Fruit fly (Drosophila melanogaster): ENCODE data around the gene RpS5a.

Gene RpS5a

DNA sequence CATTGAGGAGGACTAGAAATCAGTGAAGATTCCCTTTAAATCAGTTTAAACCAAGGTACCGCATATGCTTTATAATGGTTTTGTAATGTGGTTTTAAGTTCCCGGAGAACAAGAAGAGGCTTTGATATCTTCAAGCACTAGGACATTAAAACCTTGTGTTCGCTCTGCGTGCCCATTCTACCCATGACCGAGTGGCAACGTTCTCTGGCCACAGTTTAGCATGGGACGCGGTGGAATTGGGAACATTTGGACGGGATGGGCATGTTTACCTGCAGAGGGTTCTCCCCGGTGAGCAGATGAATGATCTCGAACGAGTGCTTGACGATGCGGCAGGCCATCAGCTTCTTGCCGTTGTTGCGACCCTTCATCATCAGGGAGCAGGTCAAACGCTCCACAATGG is 1.5 kb downstream of the RpS5a start:
- TF ChIP-seq cic (GFP tag; optimal IDR thresholded peaks at IDR 0.05) (no peak), Mnt (GFP tag; optimal IDR thresholded peaks at IDR 0.05) (no peak), CG5204 (GFP tag; optimal IDR thresholded peaks at IDR 0.05) (no peak), CG14711 (tag; optimal IDR thresholded peaks at IDR 0.05) (no peak), Clk (GFP tag; optimal IDR thresholded peaks at IDR 0.05) (no peak), CG12768 (GFP tag; optimal IDR thresholded peaks at IDR 0.05) (no peak), toe (GFP tag; optimal IDR thresholded peaks at IDR 0.05) (no peak), Hr96 (GFP tag; optimal IDR thresholded peaks at IDR 0.05) (no peak), CG1620 (GFP tag; optimal IDR thresholded peaks at IDR 0.05) (no peak), CG33017 (tag; optimal IDR thresholded peaks at IDR 0.05) (no peak)

- TF ChIP-seq CG1620 (GFP tag; optimal IDR thresholded peaks at IDR 0.05) (peak; percentile 2), CG7101 (tag; optimal IDR thresholded peaks at IDR 0.05) (no peak), CG12768 (GFP tag; optimal IDR thresholded peaks at IDR 0.05) (no peak), CG14711 (tag; optimal IDR thresholded peaks at IDR 0.05) (peak; percentile 34), cnc (optimal IDR thresholded peaks at IDR 0.05) (no peak), Mnt (GFP tag; optimal IDR thresholded peaks at IDR 0.05) (peak; percentile 6), tj (GFP tag; optimal IDR thresholded peaks at IDR 0.05) (no peak), Clk (GFP tag; optimal IDR thresholded peaks at IDR 0.05) (no peak), bab1 (GFP tag; optimal IDR thresholded peaks at IDR 0.05) (no peak), ovo (GFP tag; optimal IDR thresholded peaks at IDR 0.05) (no peak)
Measured at dm6 chrX:17142940-17143534, 5.0 kb downstream of the RpS5a start, which contains the start of the genes mei-217 and mei-218. Gene mei-217, minus strand, starts transcription at chrX:17142990. Gene mei-218, minus strand, starts transcription at chrX:17142990.

DNA sequence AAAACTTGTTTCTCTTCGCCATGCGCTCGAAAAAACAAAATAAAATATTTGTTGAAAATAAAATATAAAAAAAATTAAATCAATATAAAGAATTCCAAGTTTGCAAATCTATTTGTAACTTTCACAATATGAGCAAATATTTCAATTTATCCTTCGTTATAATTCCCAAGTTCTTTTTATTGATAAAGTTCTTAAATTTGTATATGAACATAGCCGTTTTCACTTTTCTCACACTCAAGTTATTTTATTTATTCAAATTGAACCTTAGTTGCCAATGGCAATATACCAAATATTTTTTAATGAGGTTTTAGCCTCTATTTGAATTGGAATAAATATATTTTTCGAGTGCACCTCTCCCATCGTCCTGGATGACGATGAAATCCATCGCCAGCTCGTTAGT is 15.4 kb downstream of the RpS5a start:
- TF ChIP-seq CG33017 (tag; optimal IDR thresholded peaks at IDR 0.05) (no peak), CG1620 (GFP tag; optimal IDR thresholded peaks at IDR 0.05) (no peak), Hr96 (GFP tag; optimal IDR thresholded peaks at IDR 0.05) (no peak), CG7045 (GFP tag; optimal IDR thresholded peaks at IDR 0.05) (no peak), CG12768 (GFP tag; optimal IDR thresholded peaks at IDR 0.05) (no peak), CG11617 (GFP tag; optimal IDR thresholded peaks at IDR 0.05) (no peak), cic (GFP tag; optimal IDR thresholded peaks at IDR 0.05) (no peak), pad (GFP tag; optimal IDR thresholded peaks at IDR 0.05) (no peak), toe (GFP tag; optimal IDR thresholded peaks at IDR 0.05) (no peak), Mnt (GFP tag; optimal IDR thresholded peaks at IDR 0.05) (no peak), kay (GFP tag; ENCODE audit: borderline replicate concordance) (no peak), cnc (optimal IDR thresholded peaks at IDR 0.05) (no peak), CG5204 (GFP tag; optimal IDR thresholded peaks at IDR 0.05) (no peak), CG7101 (tag; optimal IDR thresholded peaks at IDR 0.05) (no peak), CG14711 (tag; optimal IDR thresholded peaks at IDR 0.05) (no peak), ovo (GFP tag; optimal IDR thresholded peaks at IDR 0.05) (no peak), Crg-1 (GFP tag; optimal IDR thresholded peaks at IDR 0.05) (no peak)

DNA sequence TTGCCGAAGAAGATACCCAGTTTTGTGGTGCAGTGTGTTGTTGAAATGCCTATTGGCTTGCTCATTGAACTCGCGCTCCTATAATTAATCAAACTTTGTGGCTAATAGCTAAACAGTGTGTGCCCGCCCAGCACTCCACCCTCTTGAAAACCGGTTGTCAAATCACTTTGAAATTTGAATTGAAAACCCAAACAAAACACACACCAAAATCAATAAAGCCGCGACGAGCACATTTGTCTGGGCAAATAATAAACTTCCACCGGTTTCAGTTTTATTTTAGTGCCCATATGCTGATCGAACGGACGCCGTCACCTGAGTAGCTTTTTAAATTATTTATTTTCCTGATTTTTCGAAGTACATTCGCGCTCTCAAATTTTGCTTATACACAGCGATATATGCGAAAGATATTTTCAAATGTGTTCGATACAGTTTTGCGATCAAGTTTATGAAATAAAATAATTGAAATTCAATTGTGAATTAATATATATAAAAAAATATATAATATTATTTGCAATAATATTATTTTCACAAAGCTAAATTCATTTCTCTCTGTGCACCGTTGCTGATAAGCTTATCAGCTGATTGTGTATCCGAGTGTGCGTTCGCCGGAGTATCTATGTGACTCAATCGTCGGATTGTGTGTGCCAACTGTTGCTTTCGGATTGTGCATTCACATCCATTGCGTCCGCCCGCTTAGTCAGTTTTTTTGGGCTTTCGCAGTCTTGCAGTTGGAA is 18.2 kb downstream of the RpS5a start:
- TF ChIP-seq ovo (GFP tag; optimal IDR thresholded peaks at IDR 0.05) (peak; percentile 25), pad (GFP tag; optimal IDR thresholded peaks at IDR 0.05) (peak; percentile 43), Clk (GFP tag; optimal IDR thresholded peaks at IDR 0.05) (no peak), CG33017 (tag; optimal IDR thresholded peaks at IDR 0.05) (peak; percentile 79), tj (GFP tag; optimal IDR thresholded peaks at IDR 0.05) (peak; percentile 52), CG1620 (GFP tag; optimal IDR thresholded peaks at IDR 0.05) (no peak), CG5204 (GFP tag; optimal IDR thresholded peaks at IDR 0.05) (no peak), Crg-1 (GFP tag; optimal IDR thresholded peaks at IDR 0.05) (peak; percentile 12), CG7045 (GFP tag; optimal IDR thresholded peaks at IDR 0.05) (no peak), kay (GFP tag; ENCODE audit: borderline replicate concordance) (no peak), toe (GFP tag; optimal IDR thresholded peaks at IDR 0.05) (no peak), bab1 (GFP tag; optimal IDR thresholded peaks at IDR 0.05) (peak; percentile 77), Mnt (GFP tag; optimal IDR thresholded peaks at IDR 0.05) (peak; percentile 1), Hr96 (GFP tag; optimal IDR thresholded peaks at IDR 0.05) (no peak), cic (GFP tag; optimal IDR thresholded peaks at IDR 0.05) (peak; percentile 14), CG11617 (GFP tag; optimal IDR thresholded peaks at IDR 0.05) (peak; percentile 83), cnc (optimal IDR thresholded peaks at IDR 0.05) (no peak), CG14711 (tag; optimal IDR thresholded peaks at IDR 0.05) (peak; percentile 74), CG12768 (GFP tag; optimal IDR thresholded peaks at IDR 0.05) (no peak), CG7101 (tag; optimal IDR thresholded peaks at IDR 0.05) (peak; percentile 84)

- TF ChIP-seq cnc (optimal IDR thresholded peaks at IDR 0.05), result no peak
- no peak for TF ChIP-seq CG7101 (tag; optimal IDR thresholded peaks at IDR 0.05)
- TF ChIP-seq CG14711 (tag; optimal IDR thresholded peaks at IDR 0.05), result peak; percentile 58
- TF ChIP-seq ovo (GFP tag; optimal IDR thresholded peaks at IDR 0.05), result peak; percentile 76
- TF ChIP-seq CG33017 (tag; optimal IDR thresholded peaks at IDR 0.05), result no peak
- TF ChIP-seq pad (GFP tag; optimal IDR thresholded peaks at IDR 0.05), result peak; percentile 81
- TF ChIP-seq bab1 (GFP tag; optimal IDR thresholded peaks at IDR 0.05), result peak; percentile 39
- no peak for TF ChIP-seq tj (GFP tag; optimal IDR thresholded peaks at IDR 0.05)
- no peak for TF ChIP-seq Clk (GFP tag; optimal IDR thresholded peaks at IDR 0.05)
Measured at dm6 chrX:17125017-17125821, 22.8 kb downstream of the RpS5a start.
